Fruit fly (Drosophila melanogaster) whole organism, embryonic: ENCODE data around the gene Cpsf5.

Experiments used
- Aef1 ChIP-seq: fragments of 200-800 bp; sonication (Bioruptor generic); IDR thresholded peaks from 3 replicates; pipeline ENCODE4 v1.3.6; 2022; ENCODE audit warnings: missing biosample characterization, missing genetic modification characterization
- CG10267 ChIP-seq: fragments of 200-800 bp; sonication (Bioruptor generic); optimal IDR thresholded peaks from 2 replicates; lab custom pipeline; 2018; ENCODE audit warnings: missing biosample characterization, mild to moderate bottlenecking, missing genetic modification characterization, moderate library complexity
- CG11093 ChIP-seq: fragments of 200-800 bp; sonication (Bioruptor generic); IDR thresholded peaks from 3 replicates; pipeline ENCODE4 v1.3.6; 2022; ENCODE audit warnings: missing biosample characterization, missing genetic modification characterization
- CG12659 ChIP-seq: fragments of 200-800 bp; sonication (Bioruptor generic); optimal IDR thresholded peaks from 3 replicates; lab custom pipeline; 2017; ENCODE audit warnings: mild to moderate bottlenecking, missing biosample characterization, missing genetic modification reagents, missing genetic modification characterization
- CG13624 ChIP-seq: fragments of 200-800 bp; sonication (Bioruptor generic); optimal IDR thresholded peaks from 2 replicates; lab custom pipeline; 2016; ENCODE audit warnings: missing biosample characterization, missing genetic modification characterization
- CG16813 ChIP-seq: fragments of 200-800 bp; sonication (Bioruptor generic); IDR thresholded peaks from 3 replicates; pipeline ENCODE4 v1.3.6; 2022; ENCODE audit warnings: missing biosample characterization, missing genetic modification characterization; ENCODE audit not compliant: partially characterized antibody
- CG17186 ChIP-seq: fragments of 200-800 bp; sonication (Bioruptor generic); optimal IDR thresholded peaks from 3 replicates; lab custom pipeline; 2017; ENCODE audit warnings: missing biosample characterization, missing genetic modification reagents, missing genetic modification characterization
- CG17912 ChIP-seq: fragments of 200-800 bp; sonication (Bioruptor generic); optimal IDR thresholded peaks from 2 replicates; lab custom pipeline; 2018; ENCODE audit warnings: missing biosample characterization, mild to moderate bottlenecking, missing genetic modification characterization
- CG18011 ChIP-seq: fragments of 200-800 bp; sonication (Bioruptor generic); optimal IDR thresholded peaks from 2 replicates; lab custom pipeline; 2017; ENCODE audit warnings: missing biosample characterization, missing genetic modification characterization, mild to moderate bottlenecking, moderate library complexity, missing genotype
- CG18262 ChIP-seq: fragments of 200-800 bp; optimal IDR thresholded peaks from 3 replicates; lab custom pipeline; 2019; ENCODE audit warnings: missing biosample characterization, mild to moderate bottlenecking, missing genetic modification characterization, moderate library complexity
- CG18619 ChIP-seq: fragments of 200-800 bp; sonication (Bioruptor generic); optimal IDR thresholded peaks from 3 replicates; lab custom pipeline; 2017; ENCODE audit warnings: missing biosample characterization, mild to moderate bottlenecking, missing genetic modification characterization
- CG18764 ChIP-seq: fragments of 200-800 bp; sonication (Bioruptor generic); optimal IDR thresholded peaks from 3 replicates; lab custom pipeline; 2016; ENCODE audit warnings: missing biosample characterization, missing genetic modification characterization
- CG33213 ChIP-seq: fragments of 200-800 bp; sonication (Bioruptor generic); optimal IDR thresholded peaks from 3 replicates; lab custom pipeline; 2016; ENCODE audit warnings: missing biosample characterization, missing genetic modification characterization
- CG6175 ChIP-seq: fragments of 200-800 bp; sonication (Bioruptor generic); IDR thresholded peaks from 3 replicates; pipeline ENCODE4 v1.3.6; 2022; ENCODE audit warnings: missing biosample characterization, missing genetic modification characterization
- CG6654 ChIP-seq: fragments of 200-800 bp; sonication (Bioruptor generic); optimal IDR thresholded peaks from 2 replicates; lab custom pipeline; 2017; ENCODE audit warnings: missing biosample characterization, mild to moderate bottlenecking, missing genetic modification characterization
- CG6683 ChIP-seq: fragments of 200-800 bp; sonication (Bioruptor generic); optimal IDR thresholded peaks from 2 replicates; lab custom pipeline; 2017; ENCODE audit warnings: missing biosample characterization, mild to moderate bottlenecking, missing genetic modification characterization, missing genetic modification reagents
- CG6689 ChIP-seq: fragments of 200-800 bp; sonication (Bioruptor generic); IDR thresholded peaks from 2 replicates; pipeline ENCODE4 v1.3.6; 2022; ENCODE audit warnings: missing biosample characterization, missing genetic modification characterization
- CG7357 ChIP-seq: fragments of 200-800 bp; sonication (Bioruptor generic); IDR thresholded peaks from 3 replicates; pipeline ENCODE4 v1.3.6; 2022; ENCODE audit warnings: missing biosample characterization, missing genetic modification characterization
- CG8290 ChIP-seq, 3 experiments: fragments of 200-800 bp; sonication (Bioruptor generic); optimal IDR thresholded peaks; 2 replicates each; lab custom pipeline; 2016 to 2019; ENCODE audit warnings: missing biosample characterization in 3 of 3, missing genetic modification characterization in 3 of 3, mild to moderate bottlenecking in 2 of 3, moderate library complexity in 1 of 3
- CG8359 ChIP-seq: fragments of 200-800 bp; sonication (Bioruptor generic); optimal IDR thresholded peaks from 2 replicates; lab custom pipeline; 2017; ENCODE audit warnings: missing biosample characterization, mild to moderate bottlenecking, missing genetic modification characterization, borderline replicate concordance
- CG8944 ChIP-seq: fragments of 200-800 bp; sonication (Bioruptor generic); optimal IDR thresholded peaks from 3 replicates; lab custom pipeline; 2016; ENCODE audit warnings: missing biosample characterization, missing genetic modification characterization
- D19A ChIP-seq: fragments of 200-800 bp; optimal IDR thresholded peaks from 3 replicates; lab custom pipeline; 2019; ENCODE audit warnings: missing biosample characterization, mild to moderate bottlenecking, missing genetic modification characterization, moderate library complexity
- Dfd ChIP-seq, 2 experiments: fragments of >200 bp; optimal IDR thresholded peaks; 2 replicates each; lab custom pipeline; 2017; ENCODE audit warnings: missing biosample characterization in 2 of 2, missing genetic modification characterization in 2 of 2
- E2f2 ChIP-seq: fragments of 200-800 bp; sonication (Bioruptor generic); IDR thresholded peaks from 2 replicates; pipeline ENCODE4 v1.3.6; 2022; ENCODE audit warnings: missing biosample characterization, missing genetic modification characterization
- Fer2 ChIP-seq: fragments of 200-800 bp; sonication (Bioruptor generic); optimal IDR thresholded peaks from 2 replicates; lab custom pipeline; 2018; ENCODE audit warnings: missing biosample characterization, mild to moderate bottlenecking, missing genetic modification characterization, moderate library complexity
- Hr3 ChIP-seq: fragments of 200-800 bp; sonication (Bioruptor generic); optimal IDR thresholded peaks from 3 replicates; lab custom pipeline; 2016; ENCODE audit warnings: missing biosample characterization, missing genetic modification characterization
- Hr78 ChIP-seq, 2 experiments: fragments of 200-800 bp in 1 of 2; fragments of >200 bp in 1 of 2; sonication (Bioruptor generic) in 1 of 2; optimal IDR thresholded peaks; 2 replicates each; lab custom pipeline; 2017 to 2019; ENCODE audit warnings: missing biosample characterization in 2 of 2, missing genetic modification characterization in 2 of 2, mild to moderate bottlenecking in 1 of 2, moderate library complexity in 1 of 2
- Lhr ChIP-seq: fragments of 200-800 bp; sonication (Bioruptor generic); optimal IDR thresholded peaks from 3 replicates; lab custom pipeline; 2017; ENCODE audit warnings: mild to moderate bottlenecking, missing biosample characterization, missing genetic modification reagents, missing genetic modification characterization
- Lpt ChIP-seq: fragments of >200 bp; optimal IDR thresholded peaks from 2 replicates; lab custom pipeline; 2018; ENCODE audit warnings: missing biosample characterization, missing genetic modification characterization
- Mrtf ChIP-seq: fragments of 200-800 bp; sonication (Bioruptor generic); IDR thresholded peaks from 3 replicates; pipeline ENCODE4 v1.3.6; 2022; ENCODE audit warnings: missing biosample characterization, missing genetic modification characterization
- NC2β ChIP-seq: fragments of 200-800 bp; sonication (Bioruptor generic); optimal IDR thresholded peaks from 2 replicates; lab custom pipeline; 2016; ENCODE audit warnings: missing biosample characterization, missing genetic modification characterization
- PHDP ChIP-seq: fragments of 200-800 bp; sonication (Bioruptor generic); optimal IDR thresholded peaks from 3 replicates; lab custom pipeline; 2018; ENCODE audit warnings: missing biosample characterization, mild to moderate bottlenecking, missing genetic modification characterization, moderate library complexity
- Poxn ChIP-seq: fragments of 200-800 bp; sonication (Bioruptor generic); IDR thresholded peaks from 2 replicates; pipeline ENCODE4 v1.3.6; 2022; ENCODE audit warnings: missing biosample characterization, missing genetic modification characterization
- Spps ChIP-seq: fragments of 200-800 bp; sonication (Bioruptor generic); optimal IDR thresholded peaks from 2 replicates; lab custom pipeline; 2018; ENCODE audit warnings: missing biosample characterization, mild to moderate bottlenecking, missing genetic modification characterization
- al ChIP-seq: fragments of 200-800 bp; sonication (Bioruptor generic); IDR thresholded peaks from 2 replicates; pipeline ENCODE4 v1.3.6; 2022; ENCODE audit warnings: missing biosample characterization, missing genetic modification characterization
- dpn ChIP-seq, 2 experiments: fragments of 200-800 bp; sonication (Bioruptor generic); optimal IDR thresholded peaks; 3 replicates each; lab custom pipeline; 2016; ENCODE audit warnings: missing biosample characterization in 2 of 2, missing genetic modification characterization in 2 of 2
- fd102C ChIP-seq: fragments of 200-800 bp; sonication (Bioruptor generic); optimal IDR thresholded peaks from 2 replicates; lab custom pipeline; 2018; ENCODE audit warnings: missing biosample characterization, mild to moderate bottlenecking, missing genetic modification characterization, moderate library complexity
- ftz-f1 ChIP-seq: fragments of 200-800 bp; sonication (Bioruptor generic); optimal IDR thresholded peaks from 2 replicates; lab custom pipeline; 2016; ENCODE audit warnings: missing biosample characterization, missing genetic modification characterization
- grn ChIP-seq: fragments of 200-800 bp; sonication (Bioruptor generic); optimal IDR thresholded peaks from 3 replicates; lab custom pipeline; 2017; ENCODE audit warnings: missing biosample characterization, missing genetic modification characterization
- hth ChIP-seq: fragments of >200 bp; optimal IDR thresholded peaks from 2 replicates; lab custom pipeline; 2017; ENCODE audit warnings: inconsistent platforms
- jigr1 ChIP-seq: fragments of 200-800 bp; sonication (Bioruptor generic); IDR thresholded peaks from 3 replicates; pipeline ENCODE4 v1.3.6; 2022; ENCODE audit warnings: missing biosample characterization, missing genetic modification characterization
- jing ChIP-seq: fragments of 200-800 bp; sonication (Bioruptor generic); optimal IDR thresholded peaks from 2 replicates; lab custom pipeline; 2018; ENCODE audit warnings: missing biosample characterization, mild to moderate bottlenecking, missing genetic modification characterization
- klu ChIP-seq: fragments of 200-800 bp; sonication (Bioruptor generic); IDR thresholded peaks from 2 replicates; pipeline ENCODE4 v1.3.6; 2022; ENCODE audit warnings: missing biosample characterization, missing genetic modification characterization
- knrl ChIP-seq: fragments of 200-800 bp; sonication (Bioruptor generic); IDR thresholded peaks from 3 replicates; pipeline ENCODE4 v1.3.6; 2022; ENCODE audit warnings: missing biosample characterization, missing genetic modification characterization; ENCODE audit not compliant: partially characterized antibody
- maf-S ChIP-seq: fragments of 200-800 bp; sonication (Bioruptor generic); optimal IDR thresholded peaks from 2 replicates; lab custom pipeline; 2016; ENCODE audit warnings: missing biosample characterization, missing genetic modification characterization
- slbo ChIP-seq: fragments of 200-800 bp; sonication (Bioruptor generic); IDR thresholded peaks from 2 replicates; pipeline ENCODE4 v1.3.6; 2022; ENCODE audit warnings: missing biosample characterization, missing genetic modification characterization
- slp2 ChIP-seq: fragments of 200-800 bp; sonication (Bioruptor generic); optimal IDR thresholded peaks from 2 replicates; lab custom pipeline; 2016; ENCODE audit warnings: missing biosample characterization, missing genetic modification characterization
- sqz ChIP-seq: fragments of 200-800 bp; sonication (Bioruptor generic); optimal IDR thresholded peaks from 3 replicates; lab custom pipeline; 2018; ENCODE audit warnings: missing biosample characterization, mild to moderate bottlenecking, missing genetic modification characterization

Cpsf5 gene

dm6 chr3L:9377198-9378035 lies 33.4 kb upstream of the Cpsf5 start, which contains the start of gene Hsp26 (continued):
- TF ChIP-seq CG12659 (peak; percentile 86), Mrtf (peak; percentile 55; the same call in 1 of the 3 replicates), Poxn (GFP tag; lab: Robert Waterston, UW) (no peak), klu (GFP tag; lab: Robert Waterston, UW) (no peak; the same call in 1 of the 2 replicates), jigr1 (GFP tag; lab: Robert Waterston, UW) (0 out of 3 replicates have a peak, but pooled peaks have one; percentile 9), maf-S (GFP tag; lab: Kevin White, UChicago) (peak; percentile 77), Hr78 (GFP tag; optimal IDR thresholded peaks at IDR 0.05; lab: Kevin White, UChicago) (peak in 1 of 2 experiments; percentile 64), slbo (GFP tag; lab: Robert Waterston, UW) (peak; percentile 85), Lhr (no peak), CG7357 (GFP tag; lab: Robert Waterston, UW) (peak; percentile 61), CG8944 (GFP tag; lab: Kevin White, UChicago) (peak; percentile 82), CG18764 (GFP tag; lab: Kevin White, UChicago) (peak; percentile 66), jing (GFP tag; lab: Kevin White, UChicago) (peak; percentile 57), hth (lab: Kevin White, UChicago) (no peak), CG17186 (GFP tag; lab: Kevin White, UChicago) (no peak), PHDP (tag; lab: Kevin White, UChicago) (peak; percentile 90), CG6654 (GFP tag; lab: Kevin White, UChicago) (peak; percentile 38), CG6175 (GFP tag; lab: Robert Waterston, UW) (no peak), CG18011 (GFP tag; lab: Kevin White, UChicago) (peak; percentile 62), CG8290 (GFP tag; optimal IDR thresholded peaks at IDR 0.05; lab: Kevin White, UChicago) (peak; percentile 72), CG8290 (tag; optimal IDR thresholded peaks at IDR 0.05; lab: Kevin White, UChicago) (peak in 1 of 2 experiments; percentile 24), dpn (GFP tag; optimal IDR thresholded peaks at IDR 0.05; lab: Kevin White, UChicago) (peak; percentile 87 to 90), CG8359 (GFP tag; lab: Kevin White, UChicago) (peak; percentile 34), CG16813 (GFP tag; lab: Robert Waterston, UW) (no peak), Spps (tag; lab: Kevin White, UChicago) (peak; percentile 59), fd102C (peak; percentile 27), ftz-f1 (GFP tag; lab: Kevin White, UChicago) (no peak), CG33213 (GFP tag; lab: Kevin White, UChicago) (peak; percentile 72), Dfd (GFP tag; optimal IDR thresholded peaks at IDR 0.05; lab: Kevin White, UChicago) (no peak), Lpt (GFP tag; lab: Kevin White, UChicago) (no peak), CG6683 (GFP tag; lab: Kevin White, UChicago) (peak; percentile 46), CG13624 (GFP tag; lab: Kevin White, UChicago) (peak; percentile 87), Fer2 (tag; lab: Kevin White, UChicago) (peak; percentile 31), CG18262 (tag; lab: Kevin White, UChicago) (peak; percentile 86), slp2 (GFP tag; lab: Kevin White, UChicago) (peak; percentile 75), al (GFP tag; lab: Robert Waterston, UW) (peak; percentile 35; the same call in 1 of the 2 replicates), CG17912 (GFP tag; lab: Kevin White, UChicago) (no peak), NC2β (peak; percentile 78), CG18619 (GFP tag; lab: Kevin White, UChicago) (peak; percentile 74), sqz (GFP tag; lab: Kevin White, UChicago) (peak; percentile 58), E2f2 (GFP tag; lab: Robert Waterston, UW) (peak; percentile 68; the same call in 1 of the 2 replicates), knrl (GFP tag; lab: Robert Waterston, UW) (no peak), D19A (peak; percentile 77), Aef1 (GFP tag; lab: Robert Waterston, UW) (peak; percentile 77), CG6689 (GFP tag; lab: Robert Waterston, UW) (peak; percentile 83), Hr3 (GFP tag; lab: Kevin White, UChicago) (peak; percentile 80), CG11093 (GFP tag; lab: Robert Waterston, UW) (peak; percentile 64; the same call in 2 of the 3 replicates), CG10267 (tag; lab: Kevin White, UChicago) (peak; percentile 77), grn (GFP tag; lab: Kevin White, UChicago) (peak; percentile 18)
